Worm (Caenorhabditis elegans): ENCODE measurements around the gene pptr-1.

pptr-1 gene

DNA sequence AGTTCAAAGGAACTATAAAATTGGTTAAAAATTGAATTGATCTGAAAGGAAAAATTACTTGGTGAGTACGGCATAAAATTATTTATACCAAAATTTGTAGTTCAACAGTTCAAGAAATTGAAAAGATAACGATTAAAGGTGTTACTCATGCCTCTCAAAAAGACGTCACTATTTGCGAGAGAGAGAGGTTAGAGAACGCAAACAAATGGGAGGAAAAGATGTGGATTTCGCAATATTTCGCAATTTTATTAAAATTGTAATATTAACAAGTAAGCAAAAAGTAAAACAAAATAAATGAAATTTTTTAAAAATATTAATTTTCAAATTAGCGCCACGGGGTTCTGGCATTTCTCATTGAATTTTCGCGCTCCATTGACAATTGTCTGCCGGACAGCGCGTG, 37.8 kb downstream of the pptr-1 start, which contains the start of gene F13A7.11:
Gene F13A7.11 (minus strand): TSS at position 174 of the 400 bp plus-strand sequence.
- TF ChIP-seq lin-39 (tag; optimal IDR thresholded peaks at IDR 0.05) (no peak), egl-5 (tag; optimal IDR thresholded peaks at IDR 0.05) (no peak), elt-1 (tag; optimal IDR thresholded peaks at IDR 0.05) (no peak), nhr-28 (tag; optimal IDR thresholded peaks at IDR 0.05) (no peak), skn-1 (tag; optimal IDR thresholded peaks at IDR 0.05) (no peak), nhr-67 (tag; optimal IDR thresholded peaks at IDR 0.05) (no peak), unc-62 (GFP tag; optimal IDR thresholded peaks at IDR 0.05) (no peak), nhr-11 (tag; optimal IDR thresholded peaks at IDR 0.05) (no peak), mml-1 (tag; optimal IDR thresholded peaks at IDR 0.05) (no peak), sea-2 (GFP tag; optimal IDR thresholded peaks at IDR 0.05) (no peak), ceh-9 (tag; optimal IDR thresholded peaks at IDR 0.05) (no peak), R02D3.7 (tag; optimal IDR thresholded peaks at IDR 0.05) (no peak), zag-1 (tag; optimal IDR thresholded peaks at IDR 0.05) (no peak), nhr-23 (tag; optimal IDR thresholded peaks at IDR 0.05) (peak; percentile 23), eor-1 (tag; optimal IDR thresholded peaks at IDR 0.05) (no peak), ama-1 (optimal IDR thresholded peaks at IDR 0.05) (no peak), jun-1 (tag; optimal IDR thresholded peaks at IDR 0.05) (peak; percentile 36), fkh-2 (tag; optimal IDR thresholded peaks at IDR 0.05) (no peak), nhr-76 (tag; optimal IDR thresholded peaks at IDR 0.05) (no peak), pqm-1 (tag; optimal IDR thresholded peaks at IDR 0.05) (peak; percentile 86), daf-12 (tag; optimal IDR thresholded peaks at IDR 0.05) (no peak), tbx-2 (tag; optimal IDR thresholded peaks at IDR 0.05) (no peak), unc-39 (tag; optimal IDR thresholded peaks at IDR 0.05) (no peak), ceh-16 (tag; optimal IDR thresholded peaks at IDR 0.05) (no peak), nhr-237 (tag; optimal IDR thresholded peaks at IDR 0.05) (no peak), lsy-12 (tag; optimal IDR thresholded peaks at IDR 0.05) (no peak), nfya-1 (tag; optimal IDR thresholded peaks at IDR 0.05; ENCODE audit: insufficient read depth) (no peak), nhr-12 (tag; optimal IDR thresholded peaks at IDR 0.05) (no peak), pha-4 (tag; optimal IDR thresholded peaks at IDR 0.05) (peak; percentile 46), ztf-11 (tag; optimal IDR thresholded peaks at IDR 0.05) (no peak), ceh-28 (tag; optimal IDR thresholded peaks at IDR 0.05) (peak; percentile 8), egl-27 (tag; optimal IDR thresholded peaks at IDR 0.05) (no peak), fos-1 (tag; optimal IDR thresholded peaks at IDR 0.05) (no peak), nhr-77 (tag; optimal IDR thresholded peaks at IDR 0.05) (no peak), hmg-11 (tag; optimal IDR thresholded peaks at IDR 0.05) (peak; percentile 1), elt-3 (tag; optimal IDR thresholded peaks at IDR 0.05) (no peak), elt-2 (tag; optimal IDR thresholded peaks at IDR 0.05) (peak; percentile 74), snpc-4 (tag; optimal IDR thresholded peaks at IDR 0.05) (no peak), nhr-25 (tag; optimal IDR thresholded peaks at IDR 0.05) (no peak), nhr-43 (tag; optimal IDR thresholded peaks at IDR 0.05; ENCODE audit: poor library complexity, severe bottlenecking) (no peak), mdl-1 (tag; optimal IDR thresholded peaks at IDR 0.05) (no peak), aly-2 (tag; optimal IDR thresholded peaks at IDR 0.05) (no peak), ZK546.5 (tag; optimal IDR thresholded peaks at IDR 0.05) (no peak), lin-15B (tag; optimal IDR thresholded peaks at IDR 0.05) (no peak), fkh-10 (GFP tag; optimal IDR thresholded peaks at IDR 0.05) (no peak), ztf-4 (tag; optimal IDR thresholded peaks at IDR 0.05) (no peak), ceh-82 (tag; optimal IDR thresholded peaks at IDR 0.05) (no peak)

DNA sequence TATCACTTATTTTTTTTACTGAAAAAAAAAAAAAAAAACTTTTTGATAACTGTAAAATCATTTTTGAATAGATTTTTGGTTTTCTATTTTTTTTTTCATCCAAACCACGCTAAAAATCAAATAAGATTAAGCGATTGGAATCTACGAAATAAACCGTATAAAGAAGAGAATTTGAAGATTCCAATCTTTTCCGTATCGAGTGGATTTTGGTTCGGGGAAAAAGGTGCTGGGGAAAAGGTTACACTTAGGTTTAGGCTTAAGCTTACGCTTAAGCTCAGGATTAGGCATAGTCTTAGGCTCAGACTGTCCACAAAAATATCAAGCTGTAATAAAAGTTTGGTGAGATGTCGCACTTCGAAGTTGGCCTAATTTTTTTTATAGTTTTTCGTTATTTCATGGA, 38.4 kb downstream of the pptr-1 start, which contains the start of gene F13A7.12:
Gene F13A7.12 (plus strand): TSS at position 301 of the 400 bp plus-strand sequence.
- TF ChIP-seq R02D3.7 (tag; optimal IDR thresholded peaks at IDR 0.05), result no peak
- no peak for TF ChIP-seq aly-2 (tag; optimal IDR thresholded peaks at IDR 0.05)
- TF ChIP-seq nhr-25 (tag; optimal IDR thresholded peaks at IDR 0.05), result no peak
- no peak for TF ChIP-seq nhr-76 (tag; optimal IDR thresholded peaks at IDR 0.05)
- TF ChIP-seq unc-39 (tag; optimal IDR thresholded peaks at IDR 0.05), result no peak
- TF ChIP-seq jun-1 (tag; optimal IDR thresholded peaks at IDR 0.05), result no peak
- TF ChIP-seq nhr-43 (tag; optimal IDR thresholded peaks at IDR 0.05; ENCODE audit: poor library complexity, severe bottlenecking), result no peak
- no peak for TF ChIP-seq fos-1 (tag; optimal IDR thresholded peaks at IDR 0.05)
- no peak for TF ChIP-seq egl-5 (tag; optimal IDR thresholded peaks at IDR 0.05)
- TF ChIP-seq fkh-10 (GFP tag; optimal IDR thresholded peaks at IDR 0.05), result no peak
- TF ChIP-seq eor-1 (tag; optimal IDR thresholded peaks at IDR 0.05), result no peak
- no peak for TF ChIP-seq lin-39 (tag; optimal IDR thresholded peaks at IDR 0.05)

All from whole organism, L3 larva.